Fruit fly (Drosophila melanogaster) whole organism, embryonic: Measurements from ENCODE around the gene CG14840.

Source experiments
- CG10431 ChIP-seq: fragments of 200-800 bp; sonication (Bioruptor generic); optimal IDR thresholded peaks from 3 replicates; lab custom pipeline; 2018; ENCODE audit warnings: missing biosample characterization, mild to moderate bottlenecking, missing genetic modification characterization
- CG10543 ChIP-seq: fragments of 200-800 bp; sonication (Bioruptor generic); optimal IDR thresholded peaks from 3 replicates; lab custom pipeline; 2017; ENCODE audit warnings: missing biosample characterization, mild to moderate bottlenecking, missing genetic modification characterization, moderate library complexity
- CG12104 ChIP-seq: fragments of 200-800 bp; sonication (Bioruptor generic); optimal IDR thresholded peaks from 3 replicates; lab custom pipeline; 2016; ENCODE audit warnings: missing biosample characterization, missing genetic modification characterization
- CG13624 ChIP-seq: fragments of 200-800 bp; sonication (Bioruptor generic); optimal IDR thresholded peaks from 2 replicates; lab custom pipeline; 2016; ENCODE audit warnings: missing biosample characterization, missing genetic modification characterization
- CG13775 ChIP-seq: fragments of 200-800 bp; sonication (Bioruptor generic); optimal IDR thresholded peaks from 3 replicates; lab custom pipeline; 2017; ENCODE audit warnings: missing biosample characterization, mild to moderate bottlenecking, missing genetic modification characterization
- CG13894 ChIP-seq: fragments of 200-800 bp; sonication (Bioruptor generic); optimal IDR thresholded peaks from 3 replicates; lab custom pipeline; 2018; ENCODE audit warnings: missing biosample characterization, mild to moderate bottlenecking, missing genetic modification characterization, moderate library complexity
- CG14965 ChIP-seq: fragments of 200-800 bp; sonication (Bioruptor generic); optimal IDR thresholded peaks from 2 replicates; lab custom pipeline; 2016; ENCODE audit warnings: missing biosample characterization, missing genetic modification characterization, borderline replicate concordance
- CG15269 ChIP-seq: fragments of 200-800 bp; sonication (Bioruptor generic); optimal IDR thresholded peaks from 2 replicates; lab custom pipeline; 2018; ENCODE audit warnings: missing biosample characterization, mild to moderate bottlenecking, missing genetic modification characterization, moderate library complexity
- CG1529 ChIP-seq: fragments of 200-800 bp; sonication (Bioruptor generic); optimal IDR thresholded peaks from 3 replicates; lab custom pipeline; 2018; ENCODE audit warnings: missing biosample characterization, missing genetic modification characterization
- CG15479 ChIP-seq: fragments of 200-800 bp; sonication (Bioruptor generic); optimal IDR thresholded peaks from 3 replicates; lab custom pipeline; 2019; ENCODE audit warnings: missing biosample characterization, mild to moderate bottlenecking, missing genetic modification characterization, moderate library complexity
- CG1647 ChIP-seq: fragments of 200-800 bp; sonication (Bioruptor generic); optimal IDR thresholded peaks from 3 replicates; lab custom pipeline; 2016; ENCODE audit warnings: missing biosample characterization, missing genetic modification characterization
- CG18619 ChIP-seq: fragments of 200-800 bp; sonication (Bioruptor generic); optimal IDR thresholded peaks from 3 replicates; lab custom pipeline; 2017; ENCODE audit warnings: missing biosample characterization, mild to moderate bottlenecking, missing genetic modification characterization
- CG32767 ChIP-seq: fragments of 200-800 bp; sonication (Bioruptor generic); IDR thresholded peaks from 2 replicates; pipeline ENCODE4 v1.3.6; 2022; ENCODE audit warnings: missing biosample characterization, missing genetic modification characterization
- CG33557 ChIP-seq: fragments of 200-800 bp; sonication (Bioruptor generic); optimal IDR thresholded peaks from 2 replicates; lab custom pipeline; 2019; ENCODE audit warnings: missing biosample characterization, mild to moderate bottlenecking, missing genetic modification characterization, moderate library complexity
- CG34422 ChIP-seq: fragments of 200-800 bp; sonication (Bioruptor generic); IDR thresholded peaks from 3 replicates; pipeline ENCODE4 v1.3.6; 2022; ENCODE audit warnings: missing biosample characterization, missing genetic modification characterization
- CG4730 ChIP-seq: fragments of 200-800 bp; sonication (Bioruptor generic); IDR thresholded peaks from 2 replicates; pipeline ENCODE4 v1.3.6; 2022; ENCODE audit warnings: missing biosample characterization, missing genetic modification characterization
- CG5180 ChIP-seq: fragments of 200-800 bp; sonication (Bioruptor generic); optimal IDR thresholded peaks from 3 replicates; lab custom pipeline; 2017; ENCODE audit warnings: missing biosample characterization, missing genetic modification characterization, mild to moderate bottlenecking, moderate library complexity, missing genetic modification reagents
- CG7357 ChIP-seq: fragments of 200-800 bp; sonication (Bioruptor generic); IDR thresholded peaks from 3 replicates; pipeline ENCODE4 v1.3.6; 2022; ENCODE audit warnings: missing biosample characterization, missing genetic modification characterization
- CG7556 ChIP-seq: fragments of 200-800 bp; sonication (Bioruptor generic); optimal IDR thresholded peaks from 2 replicates; lab custom pipeline; 2017; ENCODE audit warnings: missing biosample characterization, mild to moderate bottlenecking, missing genetic modification characterization
- Chrac-16 ChIP-seq: fragments of 200-800 bp; sonication (Bioruptor generic); optimal IDR thresholded peaks from 3 replicates; lab custom pipeline; 2016; ENCODE audit warnings: missing biosample characterization, missing genetic modification characterization
- Dip2 ChIP-seq: fragments of 200-800 bp; sonication (Bioruptor generic); IDR thresholded peaks from 2 replicates; pipeline ENCODE4 v1.3.6; 2022; ENCODE audit warnings: missing biosample characterization, missing genetic modification characterization
- ERR ChIP-seq: fragments of 200-800 bp; sonication (Bioruptor generic); optimal IDR thresholded peaks from 2 replicates; lab custom pipeline; 2016; ENCODE audit warnings: missing biosample characterization, missing genetic modification characterization
- Ets65A ChIP-seq: fragments of 200-800 bp; sonication (Bioruptor generic); peaks from one replicate; lab custom pipeline; 2016; ENCODE audit warnings: missing biosample characterization, missing genetic modification characterization
- HHEX ChIP-seq: fragments of 200-800 bp; sonication (Bioruptor generic); optimal IDR thresholded peaks from 3 replicates; lab custom pipeline; 2017; ENCODE audit warnings: missing biosample characterization, mild to moderate bottlenecking, missing genetic modification characterization, missing genetic modification reagents
- HLH3B ChIP-seq: fragments of 200-800 bp; sonication (Bioruptor generic); IDR thresholded peaks from 2 replicates; pipeline ENCODE4 v1.3.6; 2022; ENCODE audit warnings: missing biosample characterization, missing genetic modification characterization
- Hmx ChIP-seq: fragments of 200-800 bp; sonication (Bioruptor generic); optimal IDR thresholded peaks from 2 replicates; lab custom pipeline; 2016; ENCODE audit warnings: missing biosample characterization, missing genetic modification characterization
- Hr3 ChIP-seq: fragments of 200-800 bp; sonication (Bioruptor generic); optimal IDR thresholded peaks from 3 replicates; lab custom pipeline; 2016; ENCODE audit warnings: missing biosample characterization, missing genetic modification characterization
- Nf-YA ChIP-seq: fragments of 200-800 bp; sonication (Bioruptor generic); IDR thresholded peaks from 2 replicates; pipeline ENCODE4 v1.3.6; 2022; ENCODE audit warnings: missing biosample characterization, missing genetic modification characterization
- Nf-YB ChIP-seq: fragments of 200-800 bp; sonication (Bioruptor generic); optimal IDR thresholded peaks from 3 replicates; lab custom pipeline; 2019; ENCODE audit warnings: missing biosample characterization, mild to moderate bottlenecking, missing genetic modification characterization, moderate library complexity
- NfI ChIP-seq: fragments of 200-800 bp; sonication (Bioruptor generic); optimal IDR thresholded peaks from 3 replicates; lab custom pipeline; 2018; ENCODE audit warnings: missing biosample characterization, mild to moderate bottlenecking, missing genetic modification characterization, moderate library complexity
- Sox102F ChIP-seq: fragments of 200-800 bp; sonication (Bioruptor generic); optimal IDR thresholded peaks from 2 replicates; lab custom pipeline; 2018; ENCODE audit warnings: missing biosample characterization, mild to moderate bottlenecking, missing genetic modification characterization, moderate library complexity
- ac ChIP-seq: fragments of 200-800 bp; sonication (Bioruptor generic); optimal IDR thresholded peaks from 3 replicates; lab custom pipeline; 2017; ENCODE audit warnings: missing biosample characterization, mild to moderate bottlenecking, missing genetic modification characterization
- bsh ChIP-seq, 2 experiments: fragments of 200-800 bp; sonication (Bioruptor generic); optimal IDR thresholded peaks; 2 replicates each; lab custom pipeline; 2017 to 2018; ENCODE audit warnings: mild to moderate bottlenecking in 2 of 2, missing biosample characterization in 2 of 2, missing genetic modification characterization in 2 of 2, moderate library complexity in 1 of 2
- cg ChIP-seq: fragments of 200-800 bp; sonication (Bioruptor generic); optimal IDR thresholded peaks from 3 replicates; lab custom pipeline; 2019; ENCODE audit warnings: missing biosample characterization, mild to moderate bottlenecking, missing genetic modification characterization, moderate library complexity
- croc ChIP-seq: fragments of 200-800 bp; sonication (Bioruptor generic); conservative IDR thresholded peaks from 3 replicates; pipeline ENCODE4 v1.3.6; 2022; ENCODE audit warnings: missing biosample characterization, missing genetic modification characterization
- dmrt11E ChIP-seq: fragments of 200-800 bp; sonication (Bioruptor generic); optimal IDR thresholded peaks from 3 replicates; lab custom pipeline; 2018; ENCODE audit warnings: missing biosample characterization, mild to moderate bottlenecking, missing genetic modification characterization, moderate library complexity
- eve ChIP-seq, 2 experiments: fragments of >200 bp; optimal IDR thresholded peaks; 2 replicates each; lab custom pipeline; 2017; ENCODE audit warnings: missing biosample characterization in 2 of 2, missing genetic modification characterization in 2 of 2
- grau ChIP-seq: fragments of 200-800 bp; optimal IDR thresholded peaks from 3 replicates; lab custom pipeline; 2019; ENCODE audit warnings: missing biosample characterization, mild to moderate bottlenecking, missing genetic modification characterization, moderate library complexity
- gsb ChIP-seq: fragments of 200-800 bp; sonication (Bioruptor generic); IDR thresholded peaks from 2 replicates; pipeline ENCODE4 v1.3.6; 2022; ENCODE audit warnings: missing biosample characterization, missing genetic modification characterization
- ham ChIP-seq: fragments of 200-800 bp; sonication (Bioruptor generic); IDR thresholded peaks from 2 replicates; pipeline ENCODE4 v1.3.6; 2022; ENCODE audit warnings: missing biosample characterization, missing genetic modification characterization
- kay ChIP-seq: fragments of 200-800 bp; sonication (Bioruptor generic); optimal IDR thresholded peaks from 2 replicates; lab custom pipeline; 2016; ENCODE audit warnings: missing biosample characterization, missing genetic modification characterization
- maf-S ChIP-seq: fragments of 200-800 bp; sonication (Bioruptor generic); optimal IDR thresholded peaks from 2 replicates; lab custom pipeline; 2016; ENCODE audit warnings: missing biosample characterization, missing genetic modification characterization
- onecut ChIP-seq: fragments of 200-800 bp; sonication (Bioruptor generic); IDR thresholded peaks from 2 replicates; pipeline ENCODE4 v1.3.6; 2022; ENCODE audit warnings: missing biosample characterization, missing genetic modification characterization
- p53 ChIP-seq: fragments of 200-800 bp; sonication (Bioruptor generic); optimal IDR thresholded peaks from 2 replicates; lab custom pipeline; 2016; ENCODE audit warnings: missing biosample characterization, missing genetic modification characterization
- psq ChIP-seq: fragments of 200-800 bp; sonication (Bioruptor generic); optimal IDR thresholded peaks from 2 replicates; lab custom pipeline; 2017; ENCODE audit warnings: missing biosample characterization, missing genetic modification characterization
- sd ChIP-seq: fragments of 200-800 bp; sonication (Bioruptor generic); optimal IDR thresholded peaks from 3 replicates; lab custom pipeline; 2018; ENCODE audit warnings: missing biosample characterization, mild to moderate bottlenecking, missing genetic modification characterization, moderate library complexity
- so ChIP-seq: fragments of 200-800 bp; sonication (Bioruptor generic); IDR thresholded peaks from 3 replicates; pipeline ENCODE4 v1.3.6; 2022; ENCODE audit warnings: missing biosample characterization, missing genetic modification characterization
- stc ChIP-seq: fragments of 200-800 bp; sonication (Bioruptor generic); IDR thresholded peaks from 2 replicates; pipeline ENCODE4 v1.3.6; 2022; ENCODE audit warnings: missing biosample characterization, missing genetic modification characterization
- tin ChIP-seq: fragments of 200-800 bp; sonication (Bioruptor generic); optimal IDR thresholded peaks from 3 replicates; lab custom pipeline; 2016; ENCODE audit warnings: missing biosample characterization, missing genetic modification characterization
- unc-4 ChIP-seq: fragments of 200-800 bp; sonication (Bioruptor generic); IDR thresholded peaks from 2 replicates; pipeline ENCODE4 v1.3.6; 2022; ENCODE audit warnings: missing biosample characterization, missing genetic modification characterization; ENCODE audit not compliant: partially characterized antibody

The CG14840 gene

DNA sequence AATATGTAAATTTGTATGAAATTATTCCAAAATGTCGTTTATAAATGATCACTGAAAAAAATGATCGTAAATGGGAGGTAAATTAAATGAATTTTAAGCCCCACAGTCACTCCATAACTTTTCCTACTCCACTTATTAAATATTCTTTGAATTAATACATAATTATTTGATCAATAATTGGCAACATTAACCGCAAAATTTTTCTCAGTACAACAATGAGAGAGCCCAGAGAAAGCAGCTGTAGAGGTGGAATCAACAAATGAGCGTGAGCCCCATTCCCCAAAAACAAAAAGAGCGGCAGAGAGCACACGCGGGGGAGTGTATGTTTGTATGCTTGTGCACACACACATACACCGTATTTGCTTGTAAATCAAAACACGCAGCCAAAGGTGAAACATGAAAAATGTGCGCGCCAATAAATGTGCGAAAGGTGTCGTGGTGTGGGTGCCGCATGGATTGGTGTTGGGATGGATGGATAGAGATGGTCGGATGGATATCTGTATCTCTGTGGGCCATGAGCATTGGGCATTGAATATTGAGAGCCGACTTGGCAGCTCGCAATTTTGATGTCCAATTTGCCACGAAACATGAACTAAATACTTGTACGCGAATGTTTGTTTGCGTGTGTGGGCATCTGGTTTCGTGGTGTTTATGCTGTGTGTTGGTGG is 22.9 kb upstream of the CG14840 start (continued):
- TF ChIP-seq CG13775 (peak; percentile 98), CG32767 (GFP tag; lab: Robert Waterston, UW) (no peak), Nf-YA (GFP tag; lab: Robert Waterston, UW) (no peak), CG7556 (peak; percentile 99), CG13624 (GFP tag; lab: Kevin White, UChicago) (peak; percentile 94), CG10543 (peak; percentile 92), so (GFP tag; lab: Robert Waterston, UW) (no peak), HHEX (GFP tag; lab: Kevin White, UChicago) (peak; percentile 98), Chrac-16 (GFP tag; lab: Kevin White, UChicago) (peak; percentile 99), CG15269 (tag; lab: Kevin White, UChicago) (peak; percentile 99), croc (GFP tag; lab: Robert Waterston, UW) (peak; percentile 94), psq (peak; percentile 94), dmrt11E (tag; lab: Kevin White, UChicago) (peak; percentile 97), HLH3B (GFP tag; lab: Robert Waterston, UW) (no peak), CG33557 (GFP tag; lab: Kevin White, UChicago) (peak; percentile 93), CG12104 (GFP tag; lab: Kevin White, UChicago) (peak; percentile 98), p53 (GFP tag; lab: Kevin White, UChicago) (peak; percentile 51), stc (no peak), Nf-YB (GFP tag; lab: Kevin White, UChicago) (peak; percentile 90), sd (peak; percentile 97), maf-S (GFP tag; lab: Kevin White, UChicago) (peak; percentile 90), onecut (GFP tag; lab: Robert Waterston, UW) (peak; percentile 96), CG34422 (GFP tag; lab: Robert Waterston, UW) (no peak), CG5180 (GFP tag; lab: Kevin White, UChicago) (peak; percentile 91), ac (GFP tag; lab: Kevin White, UChicago) (peak; percentile 89), bsh (GFP tag; optimal IDR thresholded peaks at IDR 0.05; lab: Kevin White, UChicago) (peak; percentile 86 to 99), unc-4 (GFP tag; lab: Robert Waterston, UW) (no peak), kay (GFP tag; lab: Kevin White, UChicago) (peak; percentile 96), CG4730 (GFP tag; lab: Robert Waterston, UW) (no peak), CG7357 (peak; percentile 96), grau (peak; percentile 98), Sox102F (GFP tag; lab: Kevin White, UChicago) (peak; percentile 100), eve (GFP tag; optimal IDR thresholded peaks at IDR 0.05; lab: Kevin White, UChicago) (peak in 1 of 2 experiments; percentile 99), CG1647 (GFP tag; lab: Kevin White, UChicago) (peak; percentile 96), ham (no peak), CG13894 (tag; lab: Kevin White, UChicago) (peak; percentile 95), NfI (GFP tag; lab: Kevin White, UChicago) (peak; percentile 99), CG15479 (GFP tag; lab: Kevin White, UChicago) (no peak), Hmx (GFP tag; lab: Kevin White, UChicago) (peak; percentile 90), Ets65A (GFP tag; lab: Kevin White, UChicago) (peak; percentile 97), tin (GFP tag; lab: Kevin White, UChicago) (peak; percentile 98), gsb (no peak), CG10431 (GFP tag; lab: Kevin White, UChicago) (peak; percentile 84), CG18619 (GFP tag; lab: Kevin White, UChicago) (peak; percentile 98), Hr3 (GFP tag; lab: Kevin White, UChicago) (peak; percentile 99), cg (GFP tag; lab: Kevin White, UChicago) (peak; percentile 89), CG1529 (peak; percentile 98), Dip2 (GFP tag; lab: Robert Waterston, UW) (no peak), CG14965 (GFP tag; lab: Kevin White, UChicago) (peak; percentile 22), ERR (GFP tag; lab: Kevin White, UChicago) (peak; percentile 89)
